Fruit fly (Drosophila melanogaster): ENCODE results near the gene sbr.

DNA sequence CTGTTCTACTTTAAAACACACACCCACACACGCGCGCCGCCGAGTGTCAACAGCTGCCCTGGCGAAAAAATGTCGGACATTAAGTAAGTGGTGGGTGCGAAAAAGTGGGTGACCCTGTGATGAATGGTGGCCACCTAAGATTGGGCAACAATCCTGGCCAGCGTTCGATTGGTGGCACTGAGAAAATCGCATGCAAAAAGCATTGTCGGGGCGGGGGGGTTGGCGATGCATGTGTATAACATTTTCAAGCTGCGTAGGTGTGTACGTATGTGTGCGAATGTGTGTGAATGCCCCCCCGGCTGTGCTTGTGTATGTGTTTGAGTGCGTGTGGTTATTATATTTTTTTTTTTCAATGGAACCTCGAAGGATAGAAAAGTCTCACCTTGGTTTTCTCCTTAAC, 11.0 kb upstream of the sbr start:
- no peak for TF ChIP-seq Ets98B (GFP tag; IDR thresholded peaks at IDR 0.05)
- no peak for TF ChIP-seq CG12605 (GFP tag; IDR thresholded peaks at IDR 0.05)
- no peak for TF ChIP-seq gl (tag; optimal IDR thresholded peaks at IDR 0.05)
- no peak for TF ChIP-seq CG9948 (tag; optimal IDR thresholded peaks at IDR 0.05)
- TF ChIP-seq CG4496 (GFP tag; IDR thresholded peaks at IDR 0.05), result no peak
- TF ChIP-seq CG32121 (GFP tag; IDR thresholded peaks at IDR 0.05), result no peak
- TF ChIP-seq CG8301 (tag; optimal IDR thresholded peaks at IDR 0.05), result no peak
- TF ChIP-seq CG14655 (GFP tag; optimal IDR thresholded peaks at IDR 0.05), result no peak
- no peak for TF ChIP-seq fd96Ca (GFP tag; IDR thresholded peaks at IDR 0.05)
- TF ChIP-seq rn (GFP tag; IDR thresholded peaks at IDR 0.05), result no peak
- TF ChIP-seq CG10348 (GFP tag; IDR thresholded peaks at IDR 0.05), result no peak
- TF ChIP-seq D1 (tag; optimal IDR thresholded peaks at IDR 0.05), result no peak
- TF ChIP-seq CG8159 (tag; optimal IDR thresholded peaks at IDR 0.05), result no peak

All from whole organism, pupa.